Worm (Caenorhabditis elegans) whole organism, L4 larva: ENCODE results near the gene slfl-5.

Experiments
- T20F7.1 ChIP-seq: fragments of 200-800 bp; sonication (Bioruptor generic); optimal IDR thresholded peaks from 2 replicates; lab custom pipeline; 2018; ENCODE audit warnings: mild to moderate bottlenecking, missing genetic modification characterization, missing compliant biosample characterization
- Y48G9A.11 ChIP-seq: fragments of 200-800 bp; sonication (Bioruptor generic); IDR thresholded peaks from 2 replicates; pipeline ENCODE4 v1.3.6; 2022; ENCODE audit warnings: missing genetic modification reagents, missing genetic modification characterization, missing compliant biosample characterization
- daf-12 ChIP-seq: fragments of 150-350 bp; optimal IDR thresholded peaks from 2 replicates; lab custom pipeline; 2014; ENCODE audit warnings: missing biosample characterization, missing genetic modification reagents, missing genetic modification characterization
- fkh-10 ChIP-seq: fragments of 150-350 bp; optimal IDR thresholded peaks from 2 replicates; lab custom pipeline; 2014; ENCODE audit warnings: missing biosample characterization, missing genetic modification reagents, missing genetic modification characterization
- lin-38 ChIP-seq: fragments of 200-800 bp; sonication (Bioruptor generic); IDR thresholded peaks from 2 replicates; pipeline ENCODE4 v1.3.6; 2022; ENCODE audit warnings: missing genetic modification reagents, missing genetic modification characterization, missing compliant biosample characterization
- mxl-2 ChIP-seq: fragments of 200-800 bp; sonication (Bioruptor generic); conservative IDR thresholded peaks from 2 replicates; pipeline ENCODE4 v1.3.6; 2022; ENCODE audit warnings: missing genetic modification reagents, missing genetic modification characterization, missing compliant biosample characterization
- skn-1 ChIP-seq: fragments of 150-350 bp; optimal IDR thresholded peaks from 2 replicates; lab custom pipeline; 2014; ENCODE audit warnings: missing biosample characterization, missing genetic modification characterization
- ztf-7 ChIP-seq: fragments of 150-350 bp; optimal IDR thresholded peaks from 2 replicates; lab custom pipeline; 2014; ENCODE audit warnings: missing biosample characterization, missing genetic modification characterization

The slfl-5 gene

ce11 chrV:12192129-12192528 is 52.7 kb downstream of the slfl-5 start, which contains the start of gene rnp-1:
rnp-1 (plus strand) TSS chrV:12192273.
- no peak for TF ChIP-seq ztf-7
- TF ChIP-seq T20F7.1 (GFP tag; lab: Kevin White, UChicago) = peak; percentile 4
- peak; percentile 57 for TF ChIP-seq Y48G9A.11 (GFP tag; lab: Robert Waterston, UW)
- peak; percentile 45 for TF ChIP-seq lin-38
- TF ChIP-seq daf-12 (tag; lab: Kevin White, UChicago) = no peak
- no peak for TF ChIP-seq mxl-2 (GFP tag; lab: Robert Waterston, UW)
- TF ChIP-seq fkh-10 (GFP tag; lab: Kevin White, UChicago) = no peak
- TF ChIP-seq skn-1 (tag; lab: Kevin White, UChicago) = no peak
